Worm (Caenorhabditis elegans) whole organism, young adult: ENCODE measurements around the gene chtb-2.

Source experiments
- B0336.3 ChIP-seq: fragments of 200-800 bp; sonication (Bioruptor generic); IDR thresholded peaks from 2 replicates; pipeline ENCODE4 v1.3.6; 2022; ENCODE audit warnings: missing genetic modification characterization, missing compliant biosample characterization
- C17E4.6 ChIP-seq: fragments of 200-800 bp; sonication (Bioruptor generic); IDR thresholded peaks from 2 replicates; pipeline ENCODE4 v1.3.6; 2022; ENCODE audit warnings: missing genetic modification reagents, missing genetic modification characterization, missing compliant biosample characterization
- F22D6.2 ChIP-seq: sonication (generic microtip); optimal IDR thresholded peaks from 2 replicates; lab custom pipeline; 2016; ENCODE audit warnings: mild to moderate bottlenecking, missing genetic modification characterization, missing compliant biosample characterization
- F37B4.10 ChIP-seq: fragments of 200-800 bp; sonication (Bioruptor generic); IDR thresholded peaks from 2 replicates; pipeline ENCODE4 v1.3.6; 2022; ENCODE audit warnings: missing genetic modification characterization, missing compliant biosample characterization
- F39B2.1 ChIP-seq: fragments of 200-800 bp; sonication (Bioruptor generic); IDR thresholded peaks from 2 replicates; pipeline ENCODE4 v1.3.6; 2022; ENCODE audit warnings: missing genetic modification reagents, missing genetic modification characterization, missing compliant biosample characterization
- F57A8.1 ChIP-seq: fragments of 200-800 bp; sonication (Bioruptor generic); optimal IDR thresholded peaks from 2 replicates; lab custom pipeline; 2018; ENCODE audit warnings: mild to moderate bottlenecking, missing genetic modification characterization, moderate library complexity, missing compliant biosample characterization
- K11D2.4 ChIP-seq: fragments of 200-800 bp; sonication (Bioruptor generic); IDR thresholded peaks from 2 replicates; pipeline ENCODE4 v1.3.6; 2022; ENCODE audit warnings: missing genetic modification reagents, missing genetic modification characterization, missing compliant biosample characterization
- T07F8.4 ChIP-seq: sonication (generic microtip); optimal IDR thresholded peaks from 2 replicates; lab custom pipeline; 2016; ENCODE audit warnings: mild to moderate bottlenecking, missing genetic modification characterization, moderate library complexity, missing compliant biosample characterization
- T26A5.8 ChIP-seq: sonication (generic microtip); optimal IDR thresholded peaks from 2 replicates; lab custom pipeline; 2016; ENCODE audit warnings: missing genetic modification characterization, missing compliant biosample characterization
- Y53F4B.3 ChIP-seq: fragments of 200-800 bp; sonication (Bioruptor generic); IDR thresholded peaks from 2 replicates; pipeline ENCODE4 v1.3.6; 2022; ENCODE audit warnings: missing genetic modification reagents, missing genetic modification characterization, missing compliant biosample characterization
- Y56A3A.18 ChIP-seq: fragments of 200-800 bp; sonication (Bioruptor generic); IDR thresholded peaks from 2 replicates; pipeline ENCODE4 v1.3.6; 2022; ENCODE audit warnings: missing genetic modification reagents, missing genetic modification characterization, missing compliant biosample characterization
- aptf-2 ChIP-seq: fragments of 200-800 bp; sonication (Bioruptor generic); conservative IDR thresholded peaks from 2 replicates; pipeline ENCODE4 v1.3.6; 2022; ENCODE audit warnings: missing genetic modification reagents, missing genetic modification characterization, missing compliant biosample characterization
- attf-3 ChIP-seq: fragments of 200-800 bp; sonication (Bioruptor generic); conservative IDR thresholded peaks from 2 replicates; pipeline ENCODE4 v1.3.6; 2022; ENCODE audit warnings: missing genetic modification reagents, missing genetic modification characterization, missing compliant biosample characterization
- ceh-40 ChIP-seq: fragments of 200-800 bp; sonication (Bioruptor generic); IDR thresholded peaks from 2 replicates; pipeline ENCODE4 v1.3.6; 2022; ENCODE audit warnings: missing genetic modification characterization, missing compliant biosample characterization
- ceh-58 ChIP-seq: fragments of 200-800 bp; sonication (Bioruptor generic); IDR thresholded peaks from 2 replicates; pipeline ENCODE4 v1.3.6; 2022; ENCODE audit warnings: missing genetic modification characterization, missing compliant biosample characterization
- chd-7 ChIP-seq: sonication (generic microtip); optimal IDR thresholded peaks from 2 replicates; lab custom pipeline; 2016; ENCODE audit warnings: mild to moderate bottlenecking, missing genetic modification characterization, moderate library complexity, missing compliant biosample characterization
- egl-18 ChIP-seq: fragments of 200-800 bp; sonication (Bioruptor generic); IDR thresholded peaks from 2 replicates; pipeline ENCODE4 v1.3.6; 2022; ENCODE audit warnings: missing genetic modification reagents, missing genetic modification characterization, missing compliant biosample characterization
- egl-44 ChIP-seq: fragments of 200-800 bp; sonication (Bioruptor generic); IDR thresholded peaks from 2 replicates; pipeline ENCODE4 v1.3.6; 2022; ENCODE audit warnings: missing genetic modification reagents, missing genetic modification characterization, missing compliant biosample characterization
- gei-17 ChIP-seq: fragments of 200-800 bp; sonication (Bioruptor generic); optimal IDR thresholded peaks from 2 replicates; lab custom pipeline; 2018; ENCODE audit warnings: mild to moderate bottlenecking, missing genetic modification characterization, missing compliant biosample characterization
- hlh-12 ChIP-seq: sonication (generic microtip); optimal IDR thresholded peaks from 2 replicates; lab custom pipeline; 2016; ENCODE audit warnings: missing genetic modification characterization, missing compliant biosample characterization
- hlh-26 ChIP-seq: fragments of 200-800 bp; sonication (Bioruptor generic); conservative IDR thresholded peaks from 2 replicates; pipeline ENCODE4 v1.3.6; 2022; ENCODE audit warnings: missing genetic modification reagents, missing genetic modification characterization, missing compliant biosample characterization
- hmg-1.2 ChIP-seq: fragments of 200-800 bp; sonication (Bioruptor generic); IDR thresholded peaks from 2 replicates; pipeline ENCODE4 v1.3.6; 2022; ENCODE audit warnings: missing genetic modification reagents, missing genetic modification characterization, missing compliant biosample characterization
- hmg-20 ChIP-seq: fragments of 200-800 bp; sonication (Bioruptor generic); IDR thresholded peaks from 2 replicates; pipeline ENCODE4 v1.3.6; 2022; ENCODE audit warnings: missing genetic modification reagents, missing genetic modification characterization, missing compliant biosample characterization
- lag-1 ChIP-seq: fragments of 200-800 bp; sonication (Bioruptor generic); IDR thresholded peaks from 2 replicates; pipeline ENCODE4 v1.3.6; 2022; ENCODE audit warnings: missing genetic modification reagents, missing genetic modification characterization, missing compliant biosample characterization
- let-526 ChIP-seq: fragments of 200-800 bp; sonication (Bioruptor generic); IDR thresholded peaks from 2 replicates; pipeline ENCODE4 v1.3.6; 2022; ENCODE audit warnings: missing genetic modification reagents, missing genetic modification characterization, missing compliant biosample characterization
- lir-1 ChIP-seq: fragments of 200-800 bp; sonication (Bioruptor generic); conservative IDR thresholded peaks from 2 replicates; pipeline ENCODE4 v1.3.6; 2022; ENCODE audit warnings: missing genetic modification reagents, missing genetic modification characterization, missing compliant biosample characterization
- madf-10 ChIP-seq: sonication (generic microtip); optimal IDR thresholded peaks from 2 replicates; lab custom pipeline; 2016; ENCODE audit warnings: mild to moderate bottlenecking, missing genetic modification characterization, missing compliant biosample characterization
- madf-3 ChIP-seq: fragments of 200-800 bp; sonication (Bioruptor generic); IDR thresholded peaks from 2 replicates; pipeline ENCODE4 v1.3.6; 2022; ENCODE audit warnings: missing genetic modification reagents, missing genetic modification characterization, missing compliant biosample characterization
- nhr-27 ChIP-seq: fragments of 200-800 bp; sonication (Bioruptor generic); optimal IDR thresholded peaks from 2 replicates; lab custom pipeline; 2018; ENCODE audit warnings: mild to moderate bottlenecking, missing genetic modification characterization, moderate library complexity, missing compliant biosample characterization
- nhr-80 ChIP-seq: sonication (generic microtip); optimal IDR thresholded peaks from 2 replicates; lab custom pipeline; 2016; ENCODE audit warnings: missing genetic modification characterization, missing compliant biosample characterization
- pha-4 ChIP-seq: fragments of 150-350 bp; sonication (generic microtip); optimal IDR thresholded peaks from 2 replicates; lab custom pipeline; 2014; ENCODE audit warnings: missing biosample characterization, missing genetic modification reagents, missing genetic modification characterization
- rcor-1 ChIP-seq: fragments of 200-800 bp; sonication (Bioruptor generic); IDR thresholded peaks from 2 replicates; pipeline ENCODE4 v1.3.6; 2022; ENCODE audit warnings: missing genetic modification reagents, missing genetic modification characterization, missing compliant biosample characterization
- sdz-38 ChIP-seq: sonication (generic microtip); optimal IDR thresholded peaks from 2 replicates; lab custom pipeline; 2016; ENCODE audit warnings: missing genotype, missing genetic modification characterization, missing compliant biosample characterization
- sea-2 ChIP-seq: fragments of 200-800 bp; sonication (Bioruptor generic); IDR thresholded peaks from 2 replicates; pipeline ENCODE4 v1.3.6; 2022; ENCODE audit warnings: missing genetic modification characterization, missing compliant biosample characterization
- snpc-1.1 ChIP-seq: sonication (generic microtip); optimal IDR thresholded peaks from 2 replicates; lab custom pipeline; 2017; ENCODE audit warnings: missing genetic modification characterization, mild to moderate bottlenecking, missing compliant biosample characterization, antibody characterized with exemption, moderate library complexity, missing genotype, missing genetic modification reagents; ENCODE audit not compliant: insufficient read depth
- snpc-3.4 ChIP-seq: sonication (generic microtip); optimal IDR thresholded peaks from 2 replicates; lab custom pipeline; 2017; ENCODE audit warnings: missing genetic modification characterization, mild to moderate bottlenecking, missing compliant biosample characterization, antibody characterized with exemption, moderate library complexity, missing genotype, missing genetic modification reagents
- snpc-4 ChIP-seq, 5 experiments: fragments of 150-350 bp in 1 of 5; sonication (generic microtip) in 4 of 5; optimal IDR thresholded peaks; 2 replicates each; lab custom pipeline; 2014 to 2018; ENCODE audit warnings: missing genetic modification characterization in 5 of 5, missing biosample characterization in 3 of 5, antibody characterized with exemption in 2 of 5, mild to moderate bottlenecking in 2 of 5, missing compliant biosample characterization in 2 of 5, missing genotype in 2 of 5, moderate library complexity in 2 of 5, missing genetic modification reagents in 1 of 5
- tlf-1 ChIP-seq: fragments of 200-800 bp; sonication (Bioruptor generic); optimal IDR thresholded peaks from 2 replicates; lab custom pipeline; 2018; ENCODE audit warnings: mild to moderate bottlenecking, missing genetic modification characterization, missing compliant biosample characterization
- unc-130 ChIP-seq: sonication (generic microtip); optimal IDR thresholded peaks from 2 replicates; lab custom pipeline; 2016; ENCODE audit warnings: missing genetic modification reagents, missing genetic modification characterization, missing compliant biosample characterization
- ztf-18 ChIP-seq: sonication (generic microtip); optimal IDR thresholded peaks from 2 replicates; lab custom pipeline; 2016; ENCODE audit warnings: missing genotype, mild to moderate bottlenecking, missing genetic modification characterization, missing compliant biosample characterization

chtb-2 gene

DNA sequence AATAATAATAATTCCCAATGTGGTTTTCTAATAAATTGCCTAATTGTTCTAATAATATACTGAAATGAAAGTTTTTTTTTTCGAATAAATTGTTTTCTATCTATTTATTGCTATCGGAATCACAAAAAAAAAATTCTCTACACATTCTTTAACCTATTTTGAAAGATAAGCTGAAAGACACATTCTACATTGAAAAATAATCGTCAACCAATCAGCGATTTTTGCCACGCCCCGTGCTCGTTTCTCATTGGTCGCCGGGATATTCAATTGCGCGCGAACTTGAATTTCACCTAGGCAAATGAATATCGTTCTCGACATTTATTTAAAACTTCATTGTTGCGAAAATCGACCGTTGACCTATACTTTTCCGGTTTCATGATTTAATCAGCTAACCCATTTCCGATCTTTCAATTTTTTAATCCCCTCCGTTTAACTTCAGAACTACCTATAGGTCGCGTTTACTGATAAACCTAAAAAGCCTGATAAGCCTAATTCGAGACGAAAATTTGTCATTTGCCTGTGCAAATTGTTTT, 17.1 kb downstream of the chtb-2 start, which contains the start of gene F23F12.3:
Gene F23F12.3, plus strand, starts transcription at position 483 of the 533 bp plus-strand sequence.
- no peak for TF ChIP-seq snpc-4 (GFP tag; optimal IDR thresholded peaks at IDR 0.05; lab: Kevin White, UChicago)
- no peak for TF ChIP-seq snpc-4 (tag; optimal IDR thresholded peaks at IDR 0.05; lab: Kevin White, UChicago)
- TF ChIP-seq chd-7 (tag; lab: Kevin White, UChicago) = no peak
- no peak for TF ChIP-seq sea-2 (GFP tag; lab: Robert Waterston, UW)
- no peak for TF ChIP-seq C17E4.6 (GFP tag; lab: Robert Waterston, UW)
- TF ChIP-seq hmg-1.2 (GFP tag; lab: Robert Waterston, UW) = no peak
- no peak for TF ChIP-seq F39B2.1 (GFP tag; lab: Robert Waterston, UW)
- TF ChIP-seq sdz-38 (tag; lab: Kevin White, UChicago) = no peak
- TF ChIP-seq B0336.3 (GFP tag; lab: Robert Waterston, UW) = no peak

ce11 chrIII:6504157-6504556, 21.1 kb downstream of the chtb-2 start:
- TF ChIP-seq attf-3 (GFP tag; lab: Robert Waterston, UW) = peak; percentile 79

DNA sequence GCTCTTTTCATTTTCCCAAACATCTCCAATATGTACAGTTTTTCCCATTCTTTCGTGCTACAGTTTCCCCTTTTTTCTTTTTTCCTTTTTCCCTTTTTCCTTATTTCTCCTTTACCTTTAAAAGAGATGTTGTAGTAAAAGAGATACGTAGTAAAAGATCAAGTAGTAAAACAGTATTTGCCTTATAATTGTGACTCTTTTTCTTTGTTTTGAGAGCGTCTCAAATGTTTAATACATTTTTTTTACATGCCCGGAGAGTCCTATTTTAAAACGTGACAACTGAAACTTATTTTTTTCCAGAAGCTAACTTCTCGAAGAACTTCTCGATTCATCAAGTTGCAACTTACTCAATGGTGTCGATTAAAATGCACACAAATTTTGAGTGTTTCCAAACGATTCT, 24.8 kb downstream of the chtb-2 start, which contains the start of gene F23F12.12:
Gene F23F12.12, plus strand, starts transcription at position 301 of the 400 bp plus-strand sequence.
- TF ChIP-seq hlh-12 (tag; lab: Kevin White, UChicago) (no peak), gei-17 (GFP tag; lab: Kevin White, UChicago) (no peak), hmg-20 (GFP tag; lab: Robert Waterston, UW) (no peak), ztf-18 (tag; lab: Kevin White, UChicago) (no peak), lir-1 (GFP tag; lab: Robert Waterston, UW) (no peak), unc-130 (GFP tag; lab: Kevin White, UChicago) (no peak), egl-18 (no peak), let-526 (no peak), Y56A3A.18 (GFP tag; lab: Robert Waterston, UW) (no peak), tlf-1 (GFP tag; lab: Kevin White, UChicago) (no peak), madf-10 (tag; lab: Kevin White, UChicago) (no peak), nhr-80 (tag; lab: Kevin White, UChicago) (no peak), ceh-58 (GFP tag; lab: Robert Waterston, UW) (no peak), K11D2.4 (GFP tag; lab: Robert Waterston, UW) (no peak), F57A8.1 (GFP tag; lab: Kevin White, UChicago) (no peak), ceh-40 (no peak), F37B4.10 (GFP tag; lab: Robert Waterston, UW) (no peak), F22D6.2 (no peak)

DNA sequence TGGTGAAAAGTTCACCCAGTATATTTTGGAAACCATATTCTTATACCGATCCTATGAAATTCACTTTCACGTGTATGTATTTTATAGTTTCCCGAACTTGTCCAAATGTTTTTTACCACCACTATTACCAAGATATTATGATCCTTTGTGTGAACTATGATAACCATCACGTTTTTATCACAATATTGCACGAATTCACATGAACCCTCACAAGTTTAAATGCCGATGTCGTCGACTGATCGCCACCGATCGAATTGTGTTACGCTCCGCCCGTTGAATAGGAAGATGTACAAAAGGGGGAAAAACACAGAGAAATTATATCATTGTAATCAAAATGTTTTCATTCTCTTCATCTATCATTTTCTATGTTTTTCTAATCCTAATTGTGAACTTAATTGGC, 25.3 kb downstream of the chtb-2 start:
- no peak for TF ChIP-seq sdz-38 (tag; lab: Kevin White, UChicago)
- no peak for TF ChIP-seq nhr-27 (tag; lab: Kevin White, UChicago)
- TF ChIP-seq rcor-1 (GFP tag; lab: Robert Waterston, UW) = no peak
- no peak for TF ChIP-seq aptf-2 (GFP tag; lab: Robert Waterston, UW)
- no peak for TF ChIP-seq chd-7 (tag; lab: Kevin White, UChicago)
- no peak for TF ChIP-seq Y53F4B.3 (GFP tag; lab: Robert Waterston, UW)
- no peak for TF ChIP-seq lag-1
- no peak for TF ChIP-seq hlh-26 (GFP tag; lab: Robert Waterston, UW)
- TF ChIP-seq egl-44 (GFP tag; lab: Robert Waterston, UW) = no peak
- TF ChIP-seq pha-4 (tag; lab: Kevin White, UChicago) = no peak
- no peak for TF ChIP-seq T07F8.4
- no peak for TF ChIP-seq T26A5.8 (tag; lab: Kevin White, UChicago)
- no peak for TF ChIP-seq snpc-3.4 (tag; lab: Kevin White, UChicago)
- TF ChIP-seq snpc-1.1 = no peak
- TF ChIP-seq madf-3 (GFP tag; lab: Robert Waterston, UW) = no peak
